Comparison of ENCODE assay signal across 1 fruit fly cellular context in the genomic region with DNA sequence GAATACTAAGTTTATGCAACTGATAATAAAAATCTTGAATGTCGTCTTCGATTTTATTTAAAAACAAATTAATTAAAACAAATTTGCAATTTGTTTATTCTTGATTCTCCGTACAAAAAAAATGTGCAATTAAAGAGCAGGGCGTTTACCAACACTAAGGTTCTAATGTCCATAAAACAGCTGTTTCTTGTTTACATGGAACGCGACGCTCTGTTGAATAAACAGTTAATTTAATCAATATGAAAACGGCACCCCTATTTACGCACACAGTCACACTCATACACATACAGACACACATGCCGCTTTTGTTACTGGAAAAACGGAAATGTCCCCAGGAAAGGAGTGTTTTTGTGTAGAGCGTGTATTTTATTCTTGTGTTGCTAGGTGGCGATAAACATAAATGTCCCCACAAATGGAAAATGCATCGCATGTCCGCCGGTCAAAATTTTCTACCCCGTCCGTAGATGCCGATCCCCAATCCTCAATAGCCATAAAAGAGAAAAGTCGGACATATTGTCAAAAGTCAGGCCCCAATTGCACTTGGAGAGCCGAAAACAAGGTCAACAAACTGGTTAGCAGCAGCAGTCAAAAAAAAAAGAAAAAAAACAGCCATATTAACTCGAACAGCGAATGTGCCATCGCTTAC.
TF ChIP-seq lines count a peak whose summit lies in the region.

No protein-coding gene starts in this region.

TF ChIP-seq in whole organism, embryonic, 481 proteins besides CTCF, POLR2A, EP300 and RAD21 (continued from another document and continues in another):
- TF ChIP-seq luna (GFP tag; optimal IDR thresholded peaks at IDR 0.05; lab: Kevin White, UChicago), result no peak
- TF ChIP-seq CG15073 (GFP tag; optimal IDR thresholded peaks at IDR 0.05; lab: Kevin White, UChicago), result no peak
- no peak for TF ChIP-seq Hmx (GFP tag; optimal IDR thresholded peaks at IDR 0.05; lab: Kevin White, UChicago)
- TF ChIP-seq CG6854 (GFP tag; optimal IDR thresholded peaks at IDR 0.05; lab: Kevin White, UChicago), result no peak
- TF ChIP-seq trem (tag; optimal IDR thresholded peaks at IDR 0.05; lab: Kevin White, UChicago), result peak; percentile 71
- peak; percentile 52 for TF ChIP-seq CG13775 (GFP tag; optimal IDR thresholded peaks at IDR 0.05; lab: Kevin White, UChicago)
- TF ChIP-seq H2.0 (GFP tag; IDR thresholded peaks at IDR 0.05; lab: Robert Waterston, UW), result no peak
- peak; percentile 76 for TF ChIP-seq oc (tag; optimal IDR thresholded peaks at IDR 0.05; lab: Kevin White, UChicago)
- peak; percentile 54 for TF ChIP-seq cato (GFP tag; optimal IDR thresholded peaks at IDR 0.05; lab: Kevin White, UChicago; ENCODE audit: borderline replicate concordance)
- TF ChIP-seq ara (GFP tag; IDR thresholded peaks at IDR 0.05; lab: Robert Waterston, UW), result no peak
- no peak for TF ChIP-seq bowl (GFP tag; IDR thresholded peaks at IDR 0.05; lab: Robert Waterston, UW)
- TF ChIP-seq CG10431 (GFP tag; optimal IDR thresholded peaks at IDR 0.05; lab: Kevin White, UChicago), result peak; percentile 96
- TF ChIP-seq Sry-β (GFP tag; optimal IDR thresholded peaks at IDR 0.05; lab: Kevin White, UChicago), result peak; percentile 65
- peak; percentile 64 for TF ChIP-seq CG8944 (GFP tag; optimal IDR thresholded peaks at IDR 0.05; lab: Kevin White, UChicago)
- TF ChIP-seq sqz (GFP tag; optimal IDR thresholded peaks at IDR 0.05; lab: Kevin White, UChicago), result peak; percentile 99
- peak; percentile 65 for TF ChIP-seq CG10147 (GFP tag; optimal IDR thresholded peaks at IDR 0.05; lab: Kevin White, UChicago)
- TF ChIP-seq sc (optimal IDR thresholded peaks at IDR 0.05; lab: Kevin White, UChicago), result no peak
- peak; percentile 76 for TF ChIP-seq sc (GFP tag; optimal IDR thresholded peaks at IDR 0.05; lab: Kevin White, UChicago)
- TF ChIP-seq twi (tag; optimal IDR thresholded peaks at IDR 0.05; lab: Kevin White, UChicago), result peak; percentile 72
- peak; percentile 81 for TF ChIP-seq Fer1 (GFP tag; optimal IDR thresholded peaks at IDR 0.05; lab: Kevin White, UChicago)
- peak; percentile 72 for TF ChIP-seq CG11504 (tag; optimal IDR thresholded peaks at IDR 0.05; lab: Kevin White, UChicago)
- TF ChIP-seq zen (tag; optimal IDR thresholded peaks at IDR 0.05; lab: Kevin White, UChicago), result peak; percentile 92
- no peak for TF ChIP-seq Elba2 (GFP tag; optimal IDR thresholded peaks at IDR 0.05; lab: Kevin White, UChicago)
- no peak for TF ChIP-seq gt (GFP tag; IDR thresholded peaks at IDR 0.05; lab: Robert Waterston, UW)
- peak; percentile 85 for TF ChIP-seq CG2202 (tag; optimal IDR thresholded peaks at IDR 0.05; lab: Kevin White, UChicago)
- no peak for TF ChIP-seq sob (GFP tag; IDR thresholded peaks at IDR 0.05; lab: Robert Waterston, UW)
- TF ChIP-seq CG11560 (tag; IDR thresholded peaks at IDR 0.05; lab: Robert Waterston, UW), result no peak
- no peak for TF ChIP-seq ato (GFP tag; IDR thresholded peaks at IDR 0.05; lab: Robert Waterston, UW; ENCODE audit: partially characterized antibody)
- TF ChIP-seq CG9437 (GFP tag; optimal IDR thresholded peaks at IDR 0.05; lab: Kevin White, UChicago), result peak; percentile 37
- no peak for TF ChIP-seq Doc2 (GFP tag; IDR thresholded peaks at IDR 0.05; lab: Robert Waterston, UW)
- TF ChIP-seq wek (GFP tag; optimal IDR thresholded peaks at IDR 0.05; lab: Kevin White, UChicago), result peak; percentile 89
- TF ChIP-seq aop (GFP tag; IDR thresholded peaks at IDR 0.05; lab: Robert Waterston, UW), result no peak
- peak; percentile 9 for TF ChIP-seq gfzf (GFP tag; optimal IDR thresholded peaks at IDR 0.05; lab: Kevin White, UChicago)
- peak; percentile 54 for TF ChIP-seq pho (GFP tag; optimal IDR thresholded peaks at IDR 0.05; lab: Kevin White, UChicago)
- no peak for TF ChIP-seq usp (GFP tag; optimal IDR thresholded peaks at IDR 0.05; lab: Kevin White, UChicago)
- no peak for TF ChIP-seq Ravus (GFP tag; IDR thresholded peaks at IDR 0.05; lab: Robert Waterston, UW)
- no peak for TF ChIP-seq HLH4C (GFP tag; IDR thresholded peaks at IDR 0.05; lab: Robert Waterston, UW; ENCODE audit: partially characterized antibody)
- peak; percentile 78 for TF ChIP-seq CG6254 (GFP tag; optimal IDR thresholded peaks at IDR 0.05; lab: Kevin White, UChicago)
- TF ChIP-seq CG42726 (GFP tag; IDR thresholded peaks at IDR 0.05; lab: Robert Waterston, UW; ENCODE audit: partially characterized antibody), result no peak
- no peak for TF ChIP-seq CG11247 (GFP tag; IDR thresholded peaks at IDR 0.05; lab: Robert Waterston, UW)
- TF ChIP-seq crp (GFP tag; optimal IDR thresholded peaks at IDR 0.05; lab: Kevin White, UChicago), result peak; percentile 64 to 88
- peak; percentile 44 for TF ChIP-seq zf30C (GFP tag; optimal IDR thresholded peaks at IDR 0.05; lab: Kevin White, UChicago)
- TF ChIP-seq CG2712 (tag; optimal IDR thresholded peaks at IDR 0.05; lab: Kevin White, UChicago), result peak; percentile 66
- no peak for TF ChIP-seq MBD-R2 (GFP tag; IDR thresholded peaks at IDR 0.05; lab: Robert Waterston, UW)
- peak; percentile 88 for TF ChIP-seq ac (GFP tag; optimal IDR thresholded peaks at IDR 0.05; lab: Kevin White, UChicago)
- no peak for TF ChIP-seq CG1024 (GFP tag; IDR thresholded peaks at IDR 0.05; lab: Robert Waterston, UW)
- TF ChIP-seq Side (GFP tag; optimal IDR thresholded peaks at IDR 0.05; lab: Kevin White, UChicago), result peak; percentile 77
- TF ChIP-seq CG18011 (GFP tag; optimal IDR thresholded peaks at IDR 0.05; lab: Kevin White, UChicago), result peak; percentile 32
- TF ChIP-seq gcm (GFP tag; optimal IDR thresholded peaks at IDR 0.05; lab: Kevin White, UChicago), result peak; percentile 79
- no peak for TF ChIP-seq CG4360 (GFP tag; IDR thresholded peaks at IDR 0.05; lab: Robert Waterston, UW)
- TF ChIP-seq pros (GFP tag; optimal IDR thresholded peaks at IDR 0.05; lab: Kevin White, UChicago), result peak; percentile 59
- TF ChIP-seq CG8281 (tag; optimal IDR thresholded peaks at IDR 0.05; lab: Kevin White, UChicago), result peak; percentile 64
- no peak for TF ChIP-seq CG16779 (GFP tag; IDR thresholded peaks at IDR 0.05; lab: Robert Waterston, UW)
- no peak for TF ChIP-seq yki (optimal IDR thresholded peaks at IDR 0.05; lab: Kevin White, UChicago)
- peak; percentile 11 to 82 for TF ChIP-seq bsh (GFP tag; optimal IDR thresholded peaks at IDR 0.05; lab: Kevin White, UChicago)
- no peak for TF ChIP-seq peb (GFP tag; IDR thresholded peaks at IDR 0.05; lab: Robert Waterston, UW)
- peak; percentile 81 for TF ChIP-seq Fer3 (tag; optimal IDR thresholded peaks at IDR 0.05; lab: Kevin White, UChicago)
- TF ChIP-seq unpg (GFP tag; optimal IDR thresholded peaks at IDR 0.05; lab: Kevin White, UChicago), result peak; percentile 74
- no peak for TF ChIP-seq CG16813 (GFP tag; IDR thresholded peaks at IDR 0.05; lab: Robert Waterston, UW; ENCODE audit: partially characterized antibody)
- peak; percentile 95 for TF ChIP-seq abd-A (tag; optimal IDR thresholded peaks at IDR 0.05; lab: Kevin White, UChicago)
- no peak for TF ChIP-seq fru (optimal IDR thresholded peaks at IDR 0.05; lab: Kevin White, UChicago)
- peak; percentile 87 for TF ChIP-seq nerfin-1 (tag; optimal IDR thresholded peaks at IDR 0.05; lab: Kevin White, UChicago)
- no peak for TF ChIP-seq Taf1 (GFP tag; IDR thresholded peaks at IDR 0.05; lab: Robert Waterston, UW)
- TF ChIP-seq Nf-YB (GFP tag; optimal IDR thresholded peaks at IDR 0.05; lab: Kevin White, UChicago), result peak; percentile 63
- no peak for TF ChIP-seq Aef1 (GFP tag; IDR thresholded peaks at IDR 0.05; lab: Robert Waterston, UW)
- TF ChIP-seq MTF-1 (GFP tag; optimal IDR thresholded peaks at IDR 0.05; lab: Kevin White, UChicago; ENCODE audit: borderline replicate concordance), result peak; percentile 93
- TF ChIP-seq ranshi (GFP tag; IDR thresholded peaks at IDR 0.05; lab: Robert Waterston, UW), result no peak
- TF ChIP-seq Rfx (GFP tag; IDR thresholded peaks at IDR 0.05; lab: Robert Waterston, UW), result no peak
- TF ChIP-seq pb (GFP tag; optimal IDR thresholded peaks at IDR 0.05; lab: Kevin White, UChicago), result peak; percentile 72
- peak; percentile 70 for TF ChIP-seq CG6683 (GFP tag; optimal IDR thresholded peaks at IDR 0.05; lab: Kevin White, UChicago)
- TF ChIP-seq CG3995 (GFP tag; optimal IDR thresholded peaks at IDR 0.05; lab: Kevin White, UChicago), result peak; percentile 8
- TF ChIP-seq z (GFP tag; IDR thresholded peaks at IDR 0.05; lab: Robert Waterston, UW), result no peak
- peak; percentile 55 for TF ChIP-seq fd96Cb (tag; optimal IDR thresholded peaks at IDR 0.05; lab: Kevin White, UChicago)
- no peak for TF ChIP-seq CG14014 (GFP tag; IDR thresholded peaks at IDR 0.05; lab: Robert Waterston, UW)
- no peak for TF ChIP-seq GATAe (GFP tag; conservative IDR thresholded peaks at IDR 0.05; lab: Robert Waterston, UW)
- TF ChIP-seq CG3065 (GFP tag; optimal IDR thresholded peaks at IDR 0.05; lab: Kevin White, UChicago), result peak; percentile 26
- peak; percentile 48 for TF ChIP-seq disco-r (GFP tag; optimal IDR thresholded peaks at IDR 0.05; lab: Kevin White, UChicago)
- TF ChIP-seq Scr (GFP tag; IDR thresholded peaks at IDR 0.05; lab: Robert Waterston, UW; ENCODE audit: partially characterized antibody), result no peak
- TF ChIP-seq CG6654 (GFP tag; optimal IDR thresholded peaks at IDR 0.05; lab: Kevin White, UChicago), result no peak
- peak; percentile 82 for TF ChIP-seq CG17359 (tag; optimal IDR thresholded peaks at IDR 0.05; lab: Kevin White, UChicago)
- TF ChIP-seq CG32532 (GFP tag; IDR thresholded peaks at IDR 0.05; lab: Robert Waterston, UW), result no peak
- no peak for TF ChIP-seq Tbp (GFP tag; optimal IDR thresholded peaks at IDR 0.05; lab: Kevin White, UChicago)
- TF ChIP-seq sens-2 (GFP tag; IDR thresholded peaks at IDR 0.05; lab: Robert Waterston, UW), result no peak
- TF ChIP-seq B-H1 (GFP tag; IDR thresholded peaks at IDR 0.05; lab: Robert Waterston, UW), result no peak
- peak; percentile 23 for TF ChIP-seq Oli (tag; optimal IDR thresholded peaks at IDR 0.05; lab: Kevin White, UChicago)
- peak; percentile 49 for TF ChIP-seq grau (tag; optimal IDR thresholded peaks at IDR 0.05; lab: Kevin White, UChicago)
- TF ChIP-seq CG16815 (GFP tag; optimal IDR thresholded peaks at IDR 0.05; lab: Kevin White, UChicago), result no peak
- peak; percentile 75 for TF ChIP-seq repo (GFP tag; optimal IDR thresholded peaks at IDR 0.05; lab: Kevin White, UChicago)
- TF ChIP-seq mld (GFP tag; IDR thresholded peaks at IDR 0.05; lab: Robert Waterston, UW; ENCODE audit: partially characterized antibody), result no peak
- peak; percentile 82 for TF ChIP-seq BtbVII (GFP tag; optimal IDR thresholded peaks at IDR 0.05; lab: Kevin White, UChicago)
- TF ChIP-seq CG14441 (GFP tag; IDR thresholded peaks at IDR 0.05; lab: Robert Waterston, UW), result no peak
- peak; percentile 34 for TF ChIP-seq CG12104 (GFP tag; optimal IDR thresholded peaks at IDR 0.05; lab: Kevin White, UChicago)
- TF ChIP-seq Bgb (GFP tag; IDR thresholded peaks at IDR 0.05; lab: Robert Waterston, UW; ENCODE audit: partially characterized antibody), result no peak
- no peak for TF ChIP-seq D19B (GFP tag; optimal IDR thresholded peaks at IDR 0.05; lab: Kevin White, UChicago)
- TF ChIP-seq E2f1 (GFP tag; IDR thresholded peaks at IDR 0.05; lab: Robert Waterston, UW), result no peak
- peak; percentile 41 for TF ChIP-seq nmo (GFP tag; optimal IDR thresholded peaks at IDR 0.05; lab: Kevin White, UChicago)
- TF ChIP-seq p53 (GFP tag; optimal IDR thresholded peaks at IDR 0.05; lab: Kevin White, UChicago), result peak; percentile 49
- TF ChIP-seq sisA (GFP tag; IDR thresholded peaks at IDR 0.05; lab: Robert Waterston, UW), result no peak
- no peak for TF ChIP-seq cwo (GFP tag; optimal IDR thresholded peaks at IDR 0.05; lab: Kevin White, UChicago)
- TF ChIP-seq Lim3 (GFP tag; IDR thresholded peaks at IDR 0.05; lab: Robert Waterston, UW), result no peak
- peak; percentile 77 for TF ChIP-seq CG4854 (GFP tag; optimal IDR thresholded peaks at IDR 0.05; lab: Kevin White, UChicago)
- peak; percentile 86 for TF ChIP-seq Hmr (GFP tag; optimal IDR thresholded peaks at IDR 0.05; lab: Kevin White, UChicago)
- no peak for TF ChIP-seq CG10959 (GFP tag; IDR thresholded peaks at IDR 0.05; lab: Robert Waterston, UW)
- TF ChIP-seq Blimp-1 (GFP tag; optimal IDR thresholded peaks at IDR 0.05; lab: Kevin White, UChicago), result peak; percentile 70
- peak; percentile 85 for TF ChIP-seq NC2β (GFP tag; optimal IDR thresholded peaks at IDR 0.05; lab: Kevin White, UChicago)
- TF ChIP-seq Spps (tag; optimal IDR thresholded peaks at IDR 0.05; lab: Kevin White, UChicago), result peak; percentile 72
- no peak for TF ChIP-seq hkb (optimal IDR thresholded peaks at IDR 0.05; lab: Kevin White, UChicago)
- no peak for TF ChIP-seq hkb (GFP tag; IDR thresholded peaks at IDR 0.05; lab: Robert Waterston, UW)
- no peak for TF ChIP-seq amos (GFP tag; IDR thresholded peaks at IDR 0.05; lab: Robert Waterston, UW; ENCODE audit: partially characterized antibody)
- peak; percentile 40 for TF ChIP-seq CG2116 (GFP tag; optimal IDR thresholded peaks at IDR 0.05; lab: Kevin White, UChicago)
- no peak for TF ChIP-seq stc (GFP tag; IDR thresholded peaks at IDR 0.05; lab: Robert Waterston, UW)
- peak; percentile 62 for TF ChIP-seq btn (GFP tag; optimal IDR thresholded peaks at IDR 0.05; lab: Kevin White, UChicago)
- no peak for TF ChIP-seq CG4404 (GFP tag; IDR thresholded peaks at IDR 0.05; lab: Robert Waterston, UW)
- no peak for TF ChIP-seq zfh1 (GFP tag; IDR thresholded peaks at IDR 0.05; lab: Robert Waterston, UW)
- TF ChIP-seq sug (tag; optimal IDR thresholded peaks at IDR 0.05; lab: Kevin White, UChicago), result peak; percentile 57
- TF ChIP-seq mam (GFP tag; optimal IDR thresholded peaks at IDR 0.05; lab: Kevin White, UChicago), result peak; percentile 61
- TF ChIP-seq Meics (GFP tag; optimal IDR thresholded peaks at IDR 0.05; lab: Kevin White, UChicago), result peak; percentile 78
- TF ChIP-seq org-1 (GFP tag; optimal IDR thresholded peaks at IDR 0.05; lab: Kevin White, UChicago), result peak; percentile 69
- peak; percentile 74 for TF ChIP-seq CG2120 (GFP tag; optimal IDR thresholded peaks at IDR 0.05; lab: Kevin White, UChicago)
- TF ChIP-seq CG7745 (tag; optimal IDR thresholded peaks at IDR 0.05; lab: Kevin White, UChicago), result peak; percentile 76
- no peak for TF ChIP-seq al (GFP tag; IDR thresholded peaks at IDR 0.05; lab: Robert Waterston, UW)
- TF ChIP-seq dan (GFP tag; IDR thresholded peaks at IDR 0.05; lab: Robert Waterston, UW), result no peak
- TF ChIP-seq CG31224 (GFP tag; IDR thresholded peaks at IDR 0.05; lab: Robert Waterston, UW), result no peak
- no peak for TF ChIP-seq ap (GFP tag; IDR thresholded peaks at IDR 0.05; lab: Robert Waterston, UW)
- TF ChIP-seq CG3847 (GFP tag; IDR thresholded peaks at IDR 0.05; lab: Robert Waterston, UW), result no peak
- TF ChIP-seq chm (GFP tag; IDR thresholded peaks at IDR 0.05; lab: Robert Waterston, UW), result no peak
- TF ChIP-seq Dbx (GFP tag; IDR thresholded peaks at IDR 0.05; lab: Robert Waterston, UW), result no peak
- TF ChIP-seq Deaf1 (tag; optimal IDR thresholded peaks at IDR 0.05; lab: Kevin White, UChicago), result peak; percentile 37
